Fruit fly (Drosophila melanogaster) whole organism, embryonic: ENCODE results near the gene Sfp93F.

Source experiments
- Ada2b ChIP-seq: fragments of 200-800 bp; sonication (Bioruptor generic); IDR thresholded peaks from 2 replicates; pipeline ENCODE4 v1.3.6; 2022; ENCODE audit warnings: missing biosample characterization, missing genetic modification characterization
- Aef1 ChIP-seq: fragments of 200-800 bp; sonication (Bioruptor generic); IDR thresholded peaks from 3 replicates; pipeline ENCODE4 v1.3.6; 2022; ENCODE audit warnings: missing biosample characterization, missing genetic modification characterization
- Atf3 ChIP-seq: fragments of 200-800 bp; sonication (Bioruptor generic); optimal IDR thresholded peaks from 3 replicates; lab custom pipeline; 2016; ENCODE audit warnings: missing biosample characterization, missing genetic modification characterization
- CG10267 ChIP-seq: fragments of 200-800 bp; sonication (Bioruptor generic); optimal IDR thresholded peaks from 2 replicates; lab custom pipeline; 2018; ENCODE audit warnings: missing biosample characterization, mild to moderate bottlenecking, missing genetic modification characterization, moderate library complexity
- CG10462 ChIP-seq: fragments of 200-800 bp; sonication (Bioruptor generic); optimal IDR thresholded peaks from 2 replicates; lab custom pipeline; 2016; ENCODE audit warnings: missing biosample characterization, missing genetic modification characterization
- CG11456 ChIP-seq: fragments of 200-800 bp; sonication (Bioruptor generic); IDR thresholded peaks from 3 replicates; pipeline ENCODE4 v1.3.6; 2022; ENCODE audit warnings: missing biosample characterization, missing genetic modification characterization
- CG12769 ChIP-seq: fragments of 200-800 bp; sonication (Bioruptor generic); optimal IDR thresholded peaks from 2 replicates; lab custom pipeline; 2019; ENCODE audit warnings: missing biosample characterization, mild to moderate bottlenecking, missing genetic modification characterization, moderate library complexity
- CG13775 ChIP-seq: fragments of 200-800 bp; sonication (Bioruptor generic); optimal IDR thresholded peaks from 3 replicates; lab custom pipeline; 2017; ENCODE audit warnings: missing biosample characterization, mild to moderate bottlenecking, missing genetic modification characterization
- CG15073 ChIP-seq: fragments of 200-800 bp; sonication (Bioruptor generic); optimal IDR thresholded peaks from 2 replicates; lab custom pipeline; 2016; ENCODE audit warnings: missing biosample characterization, missing genetic modification characterization
- CG15269 ChIP-seq: fragments of 200-800 bp; sonication (Bioruptor generic); optimal IDR thresholded peaks from 2 replicates; lab custom pipeline; 2018; ENCODE audit warnings: missing biosample characterization, mild to moderate bottlenecking, missing genetic modification characterization, moderate library complexity
- CG16813 ChIP-seq: fragments of 200-800 bp; sonication (Bioruptor generic); IDR thresholded peaks from 3 replicates; pipeline ENCODE4 v1.3.6; 2022; ENCODE audit warnings: missing biosample characterization, missing genetic modification characterization; ENCODE audit not compliant: partially characterized antibody
- CG17829 ChIP-seq: fragments of 200-800 bp; optimal IDR thresholded peaks from 2 replicates; lab custom pipeline; 2019; ENCODE audit warnings: missing biosample characterization, mild to moderate bottlenecking, missing genetic modification characterization, moderate library complexity
- CG2202 ChIP-seq: fragments of 200-800 bp; sonication (Bioruptor generic); optimal IDR thresholded peaks from 2 replicates; lab custom pipeline; 2018; ENCODE audit warnings: missing biosample characterization, mild to moderate bottlenecking, missing genetic modification characterization
- CG2875 ChIP-seq: fragments of 200-800 bp; sonication (Bioruptor generic); optimal IDR thresholded peaks from 2 replicates; lab custom pipeline; 2017; ENCODE audit warnings: missing biosample characterization, mild to moderate bottlenecking, missing genetic modification characterization, missing genetic modification reagents
- CG30020 ChIP-seq: fragments of 200-800 bp; optimal IDR thresholded peaks from 2 replicates; lab custom pipeline; 2019; ENCODE audit warnings: missing biosample characterization, mild to moderate bottlenecking, missing genetic modification characterization, moderate library complexity
- CG30431 ChIP-seq: fragments of 200-800 bp; sonication (Bioruptor generic); optimal IDR thresholded peaks from 2 replicates; lab custom pipeline; 2017; ENCODE audit warnings: missing biosample characterization, missing genetic modification characterization
- CG32532 ChIP-seq: fragments of 200-800 bp; sonication (Bioruptor generic); IDR thresholded peaks from 2 replicates; pipeline ENCODE4 v1.3.6; 2022; ENCODE audit warnings: missing biosample characterization, missing genetic modification characterization
- CG33557 ChIP-seq: fragments of 200-800 bp; sonication (Bioruptor generic); optimal IDR thresholded peaks from 2 replicates; lab custom pipeline; 2019; ENCODE audit warnings: missing biosample characterization, mild to moderate bottlenecking, missing genetic modification characterization, moderate library complexity
- CG4854 ChIP-seq: fragments of 200-800 bp; sonication (Bioruptor generic); optimal IDR thresholded peaks from 2 replicates; lab custom pipeline; 2016; ENCODE audit warnings: missing biosample characterization, missing genetic modification characterization, inconsistent platforms
- CG6272 ChIP-seq: fragments of 200-800 bp; sonication (Bioruptor generic); IDR thresholded peaks from 2 replicates; pipeline ENCODE4 v1.3.6; 2022; ENCODE audit warnings: missing biosample characterization, missing genetic modification characterization
- CG6654 ChIP-seq: fragments of 200-800 bp; sonication (Bioruptor generic); optimal IDR thresholded peaks from 2 replicates; lab custom pipeline; 2017; ENCODE audit warnings: missing biosample characterization, mild to moderate bottlenecking, missing genetic modification characterization
- CG6791 ChIP-seq: fragments of 200-800 bp; sonication (Bioruptor generic); IDR thresholded peaks from 3 replicates; pipeline ENCODE4 v1.3.6; 2022; ENCODE audit warnings: missing biosample characterization, missing genetic modification characterization; ENCODE audit not compliant: partially characterized antibody
- CG8765 ChIP-seq: fragments of 200-800 bp; sonication (Bioruptor generic); IDR thresholded peaks from 2 replicates; pipeline ENCODE4 v1.3.6; 2022; ENCODE audit warnings: missing biosample characterization, missing genetic modification characterization
- D19B ChIP-seq: fragments of 200-800 bp; sonication (Bioruptor generic); optimal IDR thresholded peaks from 2 replicates; lab custom pipeline; 2017; ENCODE audit warnings: missing biosample characterization, mild to moderate bottlenecking, missing genetic modification characterization
- Deaf1 ChIP-seq: fragments of 200-800 bp; optimal IDR thresholded peaks from 3 replicates; lab custom pipeline; 2019; ENCODE audit warnings: missing biosample characterization, mild to moderate bottlenecking, missing genetic modification characterization, moderate library complexity
- Dp ChIP-seq: fragments of 200-800 bp; sonication (Bioruptor generic); optimal IDR thresholded peaks from 2 replicates; lab custom pipeline; 2018; ENCODE audit warnings: missing biosample characterization, mild to moderate bottlenecking, missing genetic modification characterization, moderate library complexity
- H2.0 ChIP-seq: fragments of 200-800 bp; sonication (Bioruptor generic); IDR thresholded peaks from 2 replicates; pipeline ENCODE4 v1.3.6; 2022; ENCODE audit warnings: missing biosample characterization, missing genetic modification characterization
- NFAT ChIP-seq: fragments of 200-800 bp; sonication (Bioruptor generic); IDR thresholded peaks from 2 replicates; pipeline ENCODE4 v1.3.6; 2022; ENCODE audit warnings: missing biosample characterization, missing genetic modification characterization
- ase ChIP-seq: fragments of 200-800 bp; sonication (Bioruptor generic); IDR thresholded peaks from 3 replicates; pipeline ENCODE4 v1.3.6; 2022; ENCODE audit warnings: missing biosample characterization, missing genetic modification characterization
- cad ChIP-seq: fragments of >200 bp; optimal IDR thresholded peaks from 2 replicates; lab custom pipeline; 2017; ENCODE audit warnings: missing biosample characterization, missing genetic modification characterization
- chinmo ChIP-seq: fragments of 200-800 bp; sonication (Bioruptor generic); IDR thresholded peaks from 4 replicates; pipeline ENCODE4 v1.3.6; 2022; ENCODE audit warnings: missing biosample characterization, missing genetic modification characterization; ENCODE audit not compliant: partially characterized antibody
- crp ChIP-seq, 2 experiments: fragments of 200-800 bp; sonication (Bioruptor generic); optimal IDR thresholded peaks; 2 replicates in 1 of 2; 3 replicates in 1 of 2; lab custom pipeline; 2017; ENCODE audit warnings: missing biosample characterization in 2 of 2, missing genetic modification characterization in 2 of 2, mild to moderate bottlenecking in 1 of 2, moderate library complexity in 1 of 2
- dimm ChIP-seq: fragments of 200-800 bp; sonication (Bioruptor generic); IDR thresholded peaks from 2 replicates; pipeline ENCODE4 v1.3.6; 2022; ENCODE audit warnings: missing biosample characterization, missing genetic modification characterization
- dm ChIP-seq: fragments of 200-800 bp; sonication (Bioruptor generic); optimal IDR thresholded peaks from 3 replicates; lab custom pipeline; 2016; ENCODE audit warnings: missing biosample characterization, missing genetic modification characterization
- dmrt99B ChIP-seq: fragments of 200-800 bp; sonication (Bioruptor generic); optimal IDR thresholded peaks from 2 replicates; lab custom pipeline; 2018; ENCODE audit warnings: missing biosample characterization, mild to moderate bottlenecking, missing genetic modification characterization, moderate library complexity
- grn ChIP-seq: fragments of 200-800 bp; sonication (Bioruptor generic); optimal IDR thresholded peaks from 3 replicates; lab custom pipeline; 2017; ENCODE audit warnings: missing biosample characterization, missing genetic modification characterization
- ken ChIP-seq: fragments of 200-800 bp; sonication (Bioruptor generic); IDR thresholded peaks from 3 replicates; pipeline ENCODE4 v1.3.6; 2022; ENCODE audit warnings: missing biosample characterization, missing genetic modification characterization
- lola ChIP-seq, 3 experiments: fragments of >200 bp in 2 of 3; fragments of 200-800 bp in 1 of 3; sonication (Bioruptor generic) in 1 of 3; optimal IDR thresholded peaks; 2 replicates each; lab custom pipeline; 2017 to 2019; ENCODE audit warnings: missing biosample characterization in 3 of 3, missing genetic modification characterization in 3 of 3, mild to moderate bottlenecking in 1 of 3, moderate library complexity in 1 of 3
- luna ChIP-seq: fragments of 200-800 bp; sonication (Bioruptor generic); optimal IDR thresholded peaks from 2 replicates; lab custom pipeline; 2016; ENCODE audit warnings: missing biosample characterization, missing genetic modification characterization
- mld ChIP-seq: fragments of 200-800 bp; sonication (Bioruptor generic); IDR thresholded peaks from 3 replicates; pipeline ENCODE4 v1.3.6; 2022; ENCODE audit warnings: missing biosample characterization, missing genetic modification characterization; ENCODE audit not compliant: partially characterized antibody
- odd ChIP-seq: fragments of 200-800 bp; sonication (Bioruptor generic); optimal IDR thresholded peaks from 2 replicates; lab custom pipeline; 2017; ENCODE audit warnings: missing biosample characterization, mild to moderate bottlenecking, missing genetic modification characterization
- pita ChIP-seq: fragments of 200-800 bp; sonication (Bioruptor generic); optimal IDR thresholded peaks from 2 replicates; lab custom pipeline; 2017; ENCODE audit warnings: missing biosample characterization, mild to moderate bottlenecking, missing genetic modification characterization
- repo ChIP-seq: fragments of 200-800 bp; sonication (Bioruptor generic); optimal IDR thresholded peaks from 2 replicates; lab custom pipeline; 2016; ENCODE audit warnings: missing biosample characterization, missing genetic modification characterization
- salm ChIP-seq: fragments of 200-800 bp; sonication (Bioruptor generic); optimal IDR thresholded peaks from 2 replicates; lab custom pipeline; 2018; ENCODE audit warnings: missing biosample characterization, mild to moderate bottlenecking, missing genetic modification characterization
- sc ChIP-seq, 3 experiments: fragments of >200 bp in 2 of 3; fragments of 200-800 bp in 1 of 3; sonication (Bioruptor generic) in 1 of 3; optimal IDR thresholded peaks; 2 replicates in 2 of 3; 3 replicates in 1 of 3; lab custom pipeline; 2017; ENCODE audit warnings: mild to moderate bottlenecking in 1 of 3, missing biosample characterization in 1 of 3, missing genetic modification characterization in 1 of 3, missing genetic modification reagents in 1 of 3
- stc ChIP-seq: fragments of 200-800 bp; sonication (Bioruptor generic); IDR thresholded peaks from 2 replicates; pipeline ENCODE4 v1.3.6; 2022; ENCODE audit warnings: missing biosample characterization, missing genetic modification characterization
- sug ChIP-seq: fragments of 200-800 bp; optimal IDR thresholded peaks from 2 replicates; lab custom pipeline; 2019; ENCODE audit warnings: missing biosample characterization, mild to moderate bottlenecking, missing genetic modification characterization, moderate library complexity
- ttk ChIP-seq: fragments of 200-800 bp; sonication (Bioruptor generic); IDR thresholded peaks from 2 replicates; pipeline ENCODE4 v2.1.2; 2022; ENCODE audit warnings: missing biosample characterization, missing genetic modification characterization
- vvl ChIP-seq: fragments of 200-800 bp; sonication (Bioruptor generic); IDR thresholded peaks from 2 replicates; pipeline ENCODE4 v1.3.6; 2022; ENCODE audit warnings: missing biosample characterization, missing genetic modification characterization
- yki ChIP-seq: fragments of >200 bp; optimal IDR thresholded peaks from 3 replicates; lab custom pipeline; 2018

Sfp93F gene

dm6 chr3R:21781448-21781847 lies 45.4 kb upstream of the Sfp93F start (continued):
- TF ChIP-seq CG15269 (tag; lab: Kevin White, UChicago) (peak; percentile 82), CG12769 (tag; lab: Kevin White, UChicago) (no peak), CG17829 (tag; lab: Kevin White, UChicago) (peak; percentile 70), CG30431 (GFP tag; lab: Kevin White, UChicago) (peak; percentile 26), ttk (0 out of 2 replicates have a peak, but pooled peaks have one; percentile 21), CG6654 (GFP tag; lab: Kevin White, UChicago) (peak; percentile 37), yki (lab: Kevin White, UChicago) (no peak), CG10267 (tag; lab: Kevin White, UChicago) (peak; percentile 64), vvl (GFP tag; lab: Robert Waterston, UW) (peak; percentile 65), Deaf1 (tag; lab: Kevin White, UChicago) (peak; percentile 45), Ada2b (GFP tag; lab: Robert Waterston, UW) (peak; percentile 77), salm (tag; lab: Kevin White, UChicago) (peak; percentile 3), H2.0 (GFP tag; lab: Robert Waterston, UW) (peak; percentile 54; the same call in 1 of the 2 replicates), crp (GFP tag; optimal IDR thresholded peaks at IDR 0.05; lab: Kevin White, UChicago) (no peak), CG2202 (tag; lab: Kevin White, UChicago) (peak; percentile 20), mld (no peak), CG4854 (GFP tag; lab: Kevin White, UChicago) (peak; percentile 10), Aef1 (GFP tag; lab: Robert Waterston, UW) (peak; percentile 74), NFAT (no peak), CG8765 (GFP tag; lab: Robert Waterston, UW) (no peak), lola (GFP tag; optimal IDR thresholded peaks at IDR 0.05; lab: Kevin White, UChicago) (peak in 1 of 3 experiments; percentile 71), CG11456 (GFP tag; lab: Robert Waterston, UW) (peak; percentile 66; the same call in 2 of the 3 replicates), dimm (no peak), pita (GFP tag; lab: Kevin White, UChicago) (no peak), dmrt99B (tag; lab: Kevin White, UChicago) (peak; percentile 77), dm (GFP tag; lab: Kevin White, UChicago) (peak; percentile 47), CG6791 (no peak), ase (GFP tag; lab: Robert Waterston, UW) (0 out of 3 replicates have a peak, but pooled peaks have one; percentile 36), CG6272 (GFP tag; lab: Robert Waterston, UW) (no peak), D19B (GFP tag; lab: Kevin White, UChicago) (peak; percentile 14), ken (GFP tag; lab: Robert Waterston, UW) (no peak), luna (GFP tag; lab: Kevin White, UChicago) (peak; percentile 34), chinmo (no peak), CG15073 (GFP tag; lab: Kevin White, UChicago) (no peak), sc (optimal IDR thresholded peaks at IDR 0.05; lab: Kevin White, UChicago) (no peak), sc (GFP tag; optimal IDR thresholded peaks at IDR 0.05; lab: Kevin White, UChicago) (peak; percentile 42), Atf3 (GFP tag; lab: Kevin White, UChicago) (peak; percentile 18), CG13775 (peak; percentile 56), grn (GFP tag; lab: Kevin White, UChicago) (no peak), CG32532 (GFP tag; lab: Robert Waterston, UW) (peak; percentile 47; the same call in 1 of the 2 replicates), CG16813 (no peak), sug (tag; lab: Kevin White, UChicago) (peak; percentile 17), CG10462 (GFP tag; lab: Kevin White, UChicago) (peak; percentile 59), Dp (no peak), odd (GFP tag; lab: Kevin White, UChicago) (no peak), cad (GFP tag; lab: Kevin White, UChicago) (no peak), repo (GFP tag; lab: Kevin White, UChicago) (no peak), CG30020 (tag; lab: Kevin White, UChicago) (no peak), stc (GFP tag; lab: Robert Waterston, UW) (no peak), CG33557 (GFP tag; lab: Kevin White, UChicago) (peak; percentile 16), CG2875 (GFP tag; lab: Kevin White, UChicago) (peak; percentile 25)
